Fruit fly (Drosophila melanogaster) whole organism, embryonic: ENCODE results near the gene CG5515.

Experiments
- CG10267 ChIP-seq: fragments of 200-800 bp; sonication (Bioruptor generic); optimal IDR thresholded peaks from 2 replicates; lab custom pipeline; 2018; ENCODE audit warnings: missing biosample characterization, mild to moderate bottlenecking, missing genetic modification characterization, moderate library complexity
- CG10543 ChIP-seq: fragments of 200-800 bp; sonication (Bioruptor generic); optimal IDR thresholded peaks from 3 replicates; lab custom pipeline; 2017; ENCODE audit warnings: missing biosample characterization, mild to moderate bottlenecking, missing genetic modification characterization, moderate library complexity
- CG11723 ChIP-seq: fragments of 200-800 bp; sonication (Bioruptor generic); optimal IDR thresholded peaks from 2 replicates; lab custom pipeline; 2017; ENCODE audit warnings: missing biosample characterization, mild to moderate bottlenecking, missing genetic modification characterization
- CG15269 ChIP-seq: fragments of 200-800 bp; sonication (Bioruptor generic); optimal IDR thresholded peaks from 2 replicates; lab custom pipeline; 2018; ENCODE audit warnings: missing biosample characterization, mild to moderate bottlenecking, missing genetic modification characterization, moderate library complexity
- CG1603 ChIP-seq: fragments of 200-800 bp; sonication (Bioruptor generic); optimal IDR thresholded peaks from 2 replicates; lab custom pipeline; 2019; ENCODE audit warnings: missing biosample characterization, mild to moderate bottlenecking, missing genetic modification characterization, moderate library complexity
- CG16779 ChIP-seq: fragments of 200-800 bp; sonication (Bioruptor generic); IDR thresholded peaks from 2 replicates; pipeline ENCODE4 v1.3.6; 2022; ENCODE audit warnings: missing biosample characterization, missing genetic modification characterization
- CG2202 ChIP-seq: fragments of 200-800 bp; sonication (Bioruptor generic); optimal IDR thresholded peaks from 2 replicates; lab custom pipeline; 2018; ENCODE audit warnings: missing biosample characterization, mild to moderate bottlenecking, missing genetic modification characterization
- CG34224 ChIP-seq: fragments of 200-800 bp; sonication (Bioruptor generic); IDR thresholded peaks from 3 replicates; pipeline ENCODE4 v1.3.6; 2022; ENCODE audit warnings: missing biosample characterization, missing genetic modification characterization; ENCODE audit not compliant: partially characterized antibody
- CG34422 ChIP-seq: fragments of 200-800 bp; sonication (Bioruptor generic); IDR thresholded peaks from 3 replicates; pipeline ENCODE4 v1.3.6; 2022; ENCODE audit warnings: missing biosample characterization, missing genetic modification characterization
- CG3838 ChIP-seq: fragments of 200-800 bp; sonication (Bioruptor generic); optimal IDR thresholded peaks from 3 replicates; lab custom pipeline; 2016; ENCODE audit warnings: missing biosample characterization, missing genetic modification characterization
- CG4854 ChIP-seq: fragments of 200-800 bp; sonication (Bioruptor generic); optimal IDR thresholded peaks from 2 replicates; lab custom pipeline; 2016; ENCODE audit warnings: missing biosample characterization, missing genetic modification characterization, inconsistent platforms
- CG7745 ChIP-seq: fragments of 200-800 bp; sonication (Bioruptor generic); optimal IDR thresholded peaks from 2 replicates; lab custom pipeline; 2018; ENCODE audit warnings: missing biosample characterization, mild to moderate bottlenecking, missing genetic modification characterization, moderate library complexity
- CG9215 ChIP-seq: fragments of 200-800 bp; sonication (Bioruptor generic); IDR thresholded peaks from 2 replicates; pipeline ENCODE4 v1.3.6; 2022; ENCODE audit warnings: missing biosample characterization, missing genetic modification characterization
- CHES-1-like ChIP-seq: fragments of 200-800 bp; sonication (Bioruptor generic); optimal IDR thresholded peaks from 2 replicates; lab custom pipeline; 2016; ENCODE audit warnings: missing biosample characterization, missing genetic modification characterization
- Dip3 ChIP-seq: fragments of 200-800 bp; sonication (Bioruptor generic); optimal IDR thresholded peaks from 3 replicates; lab custom pipeline; 2016; ENCODE audit warnings: missing biosample characterization, missing genetic modification characterization
- Elba2 ChIP-seq: fragments of 200-800 bp; sonication (Bioruptor generic); optimal IDR thresholded peaks from 3 replicates; lab custom pipeline; 2016; ENCODE audit warnings: missing biosample characterization, missing genetic modification characterization
- GATAe ChIP-seq: fragments of 200-800 bp; sonication (Bioruptor generic); conservative IDR thresholded peaks from 2 replicates; pipeline ENCODE4 v1.3.6; 2022; ENCODE audit warnings: missing biosample characterization, missing genetic modification characterization
- H15 ChIP-seq: fragments of 200-800 bp; sonication (Bioruptor generic); IDR thresholded peaks from 3 replicates; pipeline ENCODE4 v1.3.6; 2022; ENCODE audit warnings: missing biosample characterization, missing genetic modification characterization
- Hmx ChIP-seq: fragments of 200-800 bp; sonication (Bioruptor generic); optimal IDR thresholded peaks from 2 replicates; lab custom pipeline; 2016; ENCODE audit warnings: missing biosample characterization, missing genetic modification characterization
- Hr39 ChIP-seq: fragments of >200 bp; optimal IDR thresholded peaks from 2 replicates; lab custom pipeline; 2017
- MBD-R2 ChIP-seq: fragments of 200-800 bp; sonication (Bioruptor generic); IDR thresholded peaks from 2 replicates; pipeline ENCODE4 v1.3.6; 2022; ENCODE audit warnings: missing biosample characterization, missing genetic modification characterization
- MESR4 ChIP-seq: fragments of 200-800 bp; sonication (Bioruptor generic); optimal IDR thresholded peaks from 2 replicates; lab custom pipeline; 2018; ENCODE audit warnings: missing biosample characterization, mild to moderate bottlenecking, missing genetic modification characterization, moderate library complexity
- Nf-YA ChIP-seq: fragments of 200-800 bp; sonication (Bioruptor generic); IDR thresholded peaks from 2 replicates; pipeline ENCODE4 v1.3.6; 2022; ENCODE audit warnings: missing biosample characterization, missing genetic modification characterization
- Oaz ChIP-seq: fragments of 200-800 bp; sonication (Bioruptor generic); IDR thresholded peaks from 2 replicates; pipeline ENCODE4 v1.3.6; 2022; ENCODE audit warnings: missing biosample characterization, missing genetic modification characterization
- Pdp1 ChIP-seq, 2 experiments: fragments of 200-800 bp; sonication (Bioruptor generic); optimal IDR thresholded peaks; 3 replicates each; lab custom pipeline; 2016; ENCODE audit warnings: missing biosample characterization in 2 of 2, missing genetic modification characterization in 2 of 2, mild to moderate bottlenecking in 1 of 2, moderate library complexity in 1 of 2
- Ravus ChIP-seq: fragments of 200-800 bp; sonication (Bioruptor generic); IDR thresholded peaks from 2 replicates; pipeline ENCODE4 v1.3.6; 2022; ENCODE audit warnings: missing biosample characterization, missing genetic modification characterization
- Scr ChIP-seq: fragments of 200-800 bp; sonication (Bioruptor generic); IDR thresholded peaks from 2 replicates; pipeline ENCODE4 v1.3.6; 2022; ENCODE audit warnings: missing biosample characterization, missing genetic modification characterization; ENCODE audit not compliant: partially characterized antibody
- Taf1 ChIP-seq: fragments of 200-800 bp; sonication (Bioruptor generic); IDR thresholded peaks from 2 replicates; pipeline ENCODE4 v1.3.6; 2022; ENCODE audit warnings: missing biosample characterization, missing genetic modification characterization
- YL-1 ChIP-seq: fragments of 200-800 bp; sonication (Bioruptor generic); optimal IDR thresholded peaks from 3 replicates; lab custom pipeline; 2017; ENCODE audit warnings: missing biosample characterization, mild to moderate bottlenecking, missing genetic modification characterization
- ac ChIP-seq: fragments of 200-800 bp; sonication (Bioruptor generic); optimal IDR thresholded peaks from 3 replicates; lab custom pipeline; 2017; ENCODE audit warnings: missing biosample characterization, mild to moderate bottlenecking, missing genetic modification characterization
- ara ChIP-seq: fragments of 200-800 bp; sonication (Bioruptor generic); IDR thresholded peaks from 2 replicates; pipeline ENCODE4 v1.3.6; 2022; ENCODE audit warnings: missing biosample characterization, missing genetic modification characterization
- bigmax ChIP-seq: fragments of 200-800 bp; sonication (Bioruptor generic); optimal IDR thresholded peaks from 2 replicates; lab custom pipeline; 2018; ENCODE audit warnings: missing biosample characterization, mild to moderate bottlenecking, missing genetic modification characterization
- chinmo ChIP-seq: fragments of 200-800 bp; sonication (Bioruptor generic); IDR thresholded peaks from 4 replicates; pipeline ENCODE4 v1.3.6; 2022; ENCODE audit warnings: missing biosample characterization, missing genetic modification characterization; ENCODE audit not compliant: partially characterized antibody
- cwo ChIP-seq: fragments of 200-800 bp; sonication (Bioruptor generic); optimal IDR thresholded peaks from 3 replicates; lab custom pipeline; 2017; ENCODE audit warnings: missing biosample characterization, missing genetic modification characterization, mild to moderate bottlenecking, moderate library complexity, missing genetic modification reagents
- fu2 ChIP-seq: fragments of 200-800 bp; sonication (Bioruptor generic); optimal IDR thresholded peaks from 2 replicates; lab custom pipeline; 2016; ENCODE audit warnings: missing biosample characterization, missing genetic modification characterization
- gce ChIP-seq: fragments of 200-800 bp; sonication (Bioruptor generic); IDR thresholded peaks from 3 replicates; pipeline ENCODE4 v1.3.6; 2022; ENCODE audit warnings: missing biosample characterization, missing genetic modification characterization
- hbn ChIP-seq: fragments of 200-800 bp; sonication (Bioruptor generic); IDR thresholded peaks from 2 replicates; pipeline ENCODE4 v1.3.6; 2022; ENCODE audit warnings: missing biosample characterization, missing genetic modification characterization; ENCODE audit not compliant: partially characterized antibody
- hth ChIP-seq: fragments of >200 bp; optimal IDR thresholded peaks from 2 replicates; lab custom pipeline; 2017; ENCODE audit warnings: inconsistent platforms
- lbe ChIP-seq: fragments of 200-800 bp; sonication (Bioruptor generic); optimal IDR thresholded peaks from 2 replicates; lab custom pipeline; 2016; ENCODE audit warnings: missing biosample characterization, mild to moderate bottlenecking, missing genetic modification characterization
- luna ChIP-seq: fragments of 200-800 bp; sonication (Bioruptor generic); optimal IDR thresholded peaks from 2 replicates; lab custom pipeline; 2016; ENCODE audit warnings: missing biosample characterization, missing genetic modification characterization
- nerfin-1 ChIP-seq: fragments of 200-800 bp; sonication (Bioruptor generic); optimal IDR thresholded peaks from 3 replicates; lab custom pipeline; 2019; ENCODE audit warnings: missing biosample characterization, mild to moderate bottlenecking, missing genetic modification characterization, moderate library complexity
- peb ChIP-seq: fragments of 200-800 bp; sonication (Bioruptor generic); IDR thresholded peaks from 2 replicates; pipeline ENCODE4 v1.3.6; 2022; ENCODE audit warnings: missing biosample characterization, missing genetic modification characterization
- phol ChIP-seq: fragments of 200-800 bp; sonication (Bioruptor generic); optimal IDR thresholded peaks from 3 replicates; lab custom pipeline; 2018; ENCODE audit warnings: missing biosample characterization, mild to moderate bottlenecking, missing genetic modification characterization, moderate library complexity
- schlank ChIP-seq: fragments of 200-800 bp; sonication (Bioruptor generic); optimal IDR thresholded peaks from 2 replicates; lab custom pipeline; 2018; ENCODE audit warnings: missing biosample characterization, mild to moderate bottlenecking, missing genetic modification characterization
- sna ChIP-seq: fragments of 200-800 bp; sonication (Bioruptor generic); IDR thresholded peaks from 2 replicates; pipeline ENCODE4 v1.3.6; 2022; ENCODE audit warnings: missing biosample characterization, missing genetic modification characterization; ENCODE audit not compliant: partially characterized antibody
- sr ChIP-seq: fragments of 200-800 bp; sonication (Bioruptor generic); IDR thresholded peaks from 3 replicates; pipeline ENCODE4 v1.3.6; 2022; ENCODE audit warnings: missing biosample characterization, missing genetic modification characterization
- tio ChIP-seq: fragments of 200-800 bp; sonication (Bioruptor generic); optimal IDR thresholded peaks from 2 replicates; lab custom pipeline; 2017; ENCODE audit warnings: missing biosample characterization, missing genetic modification characterization, inconsistent platforms
- toy ChIP-seq: fragments of 200-800 bp; sonication (Bioruptor generic); IDR thresholded peaks from 2 replicates; pipeline ENCODE4 v1.3.6; 2022; ENCODE audit warnings: missing biosample characterization, missing genetic modification characterization

CG5515 gene

DNA sequence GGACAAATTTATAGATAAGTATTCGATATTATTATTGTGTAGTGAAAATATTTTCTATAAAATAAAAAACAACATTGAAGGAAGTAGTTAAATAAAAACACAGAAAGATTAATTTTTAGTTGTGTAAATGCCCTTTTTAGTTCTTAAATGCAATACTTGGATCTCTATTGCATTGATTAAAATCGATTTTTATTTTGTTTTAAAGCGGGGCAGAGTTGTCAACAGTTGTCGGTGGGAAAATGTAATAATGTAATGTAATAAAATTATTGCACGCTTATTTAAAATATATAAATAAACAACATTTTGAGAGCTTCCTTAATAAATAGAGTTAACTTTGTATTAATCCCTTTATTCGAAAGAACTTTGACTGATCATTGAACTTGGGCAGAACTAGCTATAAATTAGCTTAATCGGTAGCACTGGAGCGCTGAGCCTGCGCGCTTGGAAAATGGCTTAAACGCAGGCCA lies 25.1 kb downstream of the CG5515 start, which contains the start of gene Apc2 (continued):
- TF ChIP-seq phol (tag; lab: Kevin White, UChicago), result peak; percentile 82
- no peak for TF ChIP-seq H15 (GFP tag; lab: Robert Waterston, UW)
- TF ChIP-seq Dip3 (GFP tag; lab: Kevin White, UChicago), result peak; percentile 34
- TF ChIP-seq toy (GFP tag; lab: Robert Waterston, UW), result no peak

DNA sequence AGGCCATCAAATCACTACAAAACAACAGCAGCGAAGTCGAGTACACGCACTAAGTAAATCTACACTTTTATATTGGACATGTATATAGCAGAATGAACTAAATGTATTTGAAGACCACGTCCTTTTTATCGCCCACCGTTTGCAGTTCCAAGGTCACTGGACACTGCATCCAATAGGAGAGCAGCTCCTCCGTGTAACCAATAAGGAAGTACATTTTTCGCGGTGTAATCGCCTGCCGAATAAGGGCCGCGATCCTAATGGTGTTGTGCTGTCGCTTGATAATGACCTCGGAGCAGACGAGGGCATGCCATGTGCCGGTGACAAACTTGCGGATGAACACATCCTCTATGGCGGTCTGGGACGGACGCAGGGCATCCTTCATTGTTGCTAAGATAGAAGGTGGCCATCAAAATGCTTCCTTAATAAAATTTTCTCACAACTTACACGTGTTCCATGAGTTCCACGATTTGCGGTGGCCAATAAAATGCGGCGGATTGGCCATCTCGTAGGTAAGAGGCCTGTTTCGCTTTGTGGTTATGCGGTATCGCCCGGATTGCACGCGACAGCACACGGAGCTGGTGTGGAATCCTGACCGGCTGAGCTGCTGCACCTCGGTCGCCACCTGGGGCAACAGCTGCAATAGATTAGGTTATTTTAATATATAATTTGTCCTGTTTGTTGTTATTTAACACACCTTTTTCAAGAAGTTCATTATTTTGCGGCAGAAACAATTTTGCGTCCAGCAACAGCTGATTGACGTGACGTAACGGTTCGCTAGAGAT lies 25.7 kb downstream of the CG5515 start, which contains the start of gene mRpS24:
Gene mRpS24 (minus strand): TSS at position 772 of the 782 bp plus-strand sequence.
- no peak for TF ChIP-seq Taf1
- TF ChIP-seq Hr39, result no peak
- TF ChIP-seq hbn (GFP tag; lab: Robert Waterston, UW), result 0 out of 2 replicates have a peak, but pooled peaks have one; percentile 58
- no peak for TF ChIP-seq tio
- no peak for TF ChIP-seq cwo (GFP tag; lab: Kevin White, UChicago)
- TF ChIP-seq ac (GFP tag; lab: Kevin White, UChicago), result no peak
- TF ChIP-seq hth (lab: Kevin White, UChicago), result no peak
- TF ChIP-seq Oaz (GFP tag; lab: Robert Waterston, UW), result no peak
- TF ChIP-seq GATAe (GFP tag; lab: Robert Waterston, UW), result no peak
- no peak for TF ChIP-seq CG10267
- TF ChIP-seq CG1603 (tag; lab: Kevin White, UChicago), result no peak
- TF ChIP-seq CG15269 (tag; lab: Kevin White, UChicago), result no peak
- TF ChIP-seq MBD-R2, result peak; percentile 67
- TF ChIP-seq chinmo (GFP tag; lab: Robert Waterston, UW), result no peak
- no peak for TF ChIP-seq CG9215 (GFP tag; lab: Robert Waterston, UW)
- TF ChIP-seq luna (GFP tag; lab: Kevin White, UChicago), result no peak
- TF ChIP-seq nerfin-1 (tag; lab: Kevin White, UChicago), result no peak
- no peak for TF ChIP-seq Hmx (GFP tag; lab: Kevin White, UChicago)
- TF ChIP-seq CG11723 (GFP tag; lab: Kevin White, UChicago), result no peak
- TF ChIP-seq ara (GFP tag; lab: Robert Waterston, UW), result no peak
- no peak for TF ChIP-seq CG10543
- no peak for TF ChIP-seq CHES-1-like
- TF ChIP-seq CG2202 (tag; lab: Kevin White, UChicago), result no peak
- TF ChIP-seq toy (GFP tag; lab: Robert Waterston, UW), result no peak
- no peak for TF ChIP-seq fu2
- TF ChIP-seq sr (GFP tag; lab: Robert Waterston, UW), result no peak
- no peak for TF ChIP-seq CG16779 (GFP tag; lab: Robert Waterston, UW)
- no peak for TF ChIP-seq schlank (tag; lab: Kevin White, UChicago)
- TF ChIP-seq CG4854, result no peak
- TF ChIP-seq Ravus, result no peak
- TF ChIP-seq MESR4 (GFP tag; lab: Kevin White, UChicago), result peak; percentile 52
- TF ChIP-seq CG7745 (tag; lab: Kevin White, UChicago), result no peak
- peak; percentile 72 for TF ChIP-seq sna
- no peak; the same call in none of the 3 replicates for TF ChIP-seq CG34224 (GFP tag; lab: Robert Waterston, UW)
- TF ChIP-seq Nf-YA, result no peak
- TF ChIP-seq Elba2, result peak; percentile 94
- TF ChIP-seq CG34422, result peak; percentile 51; the same call in 1 of the 3 replicates
- no peak for TF ChIP-seq lbe (GFP tag; lab: Kevin White, UChicago)
- TF ChIP-seq Scr (GFP tag; lab: Robert Waterston, UW), result no peak
- no peak for TF ChIP-seq CG3838 (GFP tag; lab: Kevin White, UChicago)
- TF ChIP-seq Pdp1 (GFP tag; optimal IDR thresholded peaks at IDR 0.05; lab: Kevin White, UChicago), result peak in 1 of 2 experiments; percentile 97
- TF ChIP-seq gce (GFP tag; lab: Robert Waterston, UW), result no peak
- TF ChIP-seq peb (GFP tag; lab: Robert Waterston, UW), result no peak
- peak; percentile 60 for TF ChIP-seq bigmax (GFP tag; lab: Kevin White, UChicago)
- peak; percentile 32 for TF ChIP-seq YL-1 (GFP tag; lab: Kevin White, UChicago)
